Worm (Caenorhabditis elegans): ENCODE results near the gene ztf-13.

DNA sequence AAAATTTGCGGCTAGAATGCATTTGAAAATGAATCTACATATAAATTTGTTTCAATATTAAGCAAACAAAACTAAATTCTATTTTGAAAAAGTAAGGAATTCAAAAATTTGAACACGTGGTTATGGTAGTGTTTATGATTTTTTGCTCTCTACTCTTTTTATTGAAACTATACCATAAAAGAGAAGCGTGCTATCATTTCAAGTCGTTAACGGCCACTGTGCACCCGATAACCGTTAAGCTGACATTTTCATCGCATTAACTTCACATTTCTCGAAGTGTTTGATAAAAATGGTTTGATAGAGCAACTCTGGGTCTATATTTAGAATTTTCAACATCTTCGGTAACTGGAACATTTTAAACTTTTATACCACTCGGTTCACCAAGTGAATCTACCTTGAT lies 47.2 kb downstream of the ztf-13 start, which contains the start of gene twk-26:
- TF ChIP-seq hlh-4 (tag; optimal IDR thresholded peaks at IDR 0.05) (no peak), sptf-1 (tag; optimal IDR thresholded peaks at IDR 0.05) (no peak), tbx-2 (tag; optimal IDR thresholded peaks at IDR 0.05) (no peak), alr-1 (tag; optimal IDR thresholded peaks at IDR 0.05; ENCODE audit: borderline replicate concordance) (no peak), dsc-1 (tag; optimal IDR thresholded peaks at IDR 0.05) (no peak)
